Fruit fly (Drosophila melanogaster): ENCODE measurements around the gene CG14985.

The CG14985 gene

DNA sequence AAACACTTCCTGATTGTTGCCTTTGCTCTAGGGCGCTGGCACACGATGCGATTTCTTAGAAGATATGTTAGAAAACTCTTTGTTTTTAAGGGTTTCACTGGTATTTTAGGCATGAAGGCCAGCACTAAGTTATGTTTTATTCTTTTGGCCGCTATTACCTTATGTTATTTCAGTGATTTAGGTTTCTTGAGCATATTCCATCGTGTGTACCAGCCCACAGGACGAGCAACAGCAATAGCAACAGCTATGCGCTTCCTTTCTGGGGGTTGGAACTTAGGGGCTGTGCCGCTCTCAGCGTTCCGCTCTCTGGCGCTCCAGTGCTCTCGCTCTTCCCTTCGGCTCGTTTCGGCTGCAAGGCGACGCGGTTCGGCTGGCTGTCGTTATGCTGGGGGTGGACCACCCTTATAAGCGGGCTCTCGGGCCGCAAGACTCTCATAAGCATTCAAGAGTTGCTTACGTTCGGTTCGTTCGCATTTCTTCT lies 19.8 kb upstream of the CG14985 start, which contains the start of gene scrt (continued):
- no peak for TF ChIP-seq Bgb (GFP tag; IDR thresholded peaks at IDR 0.05; ENCODE audit: partially characterized antibody)
- no peak for TF ChIP-seq mam (GFP tag; optimal IDR thresholded peaks at IDR 0.05)
- TF ChIP-seq Gug (GFP tag; IDR thresholded peaks at IDR 0.05): no peak
- no peak for TF ChIP-seq gcm (GFP tag; optimal IDR thresholded peaks at IDR 0.05)
- peak; percentile 24 for TF ChIP-seq pros (GFP tag; optimal IDR thresholded peaks at IDR 0.05)
- no peak for TF ChIP-seq Ptx1 (GFP tag; IDR thresholded peaks at IDR 0.05)
- no peak for TF ChIP-seq CG2199 (GFP tag; IDR thresholded peaks at IDR 0.05)
- no peak for TF ChIP-seq CG7745 (tag; optimal IDR thresholded peaks at IDR 0.05)
- no peak for TF ChIP-seq CG4820 (GFP tag; optimal IDR thresholded peaks at IDR 0.05)
- no peak for TF ChIP-seq CG17912 (GFP tag; optimal IDR thresholded peaks at IDR 0.05)
- TF ChIP-seq CG14050 (GFP tag; IDR thresholded peaks at IDR 0.05): peak; percentile 18; the same call in 1 of the 3 replicates
- no peak for TF ChIP-seq NFAT (GFP tag; IDR thresholded peaks at IDR 0.05)
- TF ChIP-seq Doc2 (GFP tag; IDR thresholded peaks at IDR 0.05): no peak
- peak; percentile 35 for TF ChIP-seq Meics (GFP tag; optimal IDR thresholded peaks at IDR 0.05)
- TF ChIP-seq CG8089 (GFP tag; optimal IDR thresholded peaks at IDR 0.05): no peak
- TF ChIP-seq CG3838 (GFP tag; optimal IDR thresholded peaks at IDR 0.05): no peak
- TF ChIP-seq CG1603 (tag; optimal IDR thresholded peaks at IDR 0.05): peak; percentile 54
- no peak for TF ChIP-seq gt (GFP tag; IDR thresholded peaks at IDR 0.05)
- TF ChIP-seq Xrp1 (GFP tag; IDR thresholded peaks at IDR 0.05): peak; percentile 80; the same call in 1 of the 2 replicates
- peak in 1 of 2 experiments; percentile 50 for TF ChIP-seq tll (GFP tag; optimal IDR thresholded peaks at IDR 0.05)
- TF ChIP-seq Lhr (GFP tag; optimal IDR thresholded peaks at IDR 0.05): no peak
- no peak for TF ChIP-seq CG10274 (GFP tag; optimal IDR thresholded peaks at IDR 0.05)
- TF ChIP-seq Hey (tag; optimal IDR thresholded peaks at IDR 0.05): no peak
- TF ChIP-seq Pdp1 (GFP tag; optimal IDR thresholded peaks at IDR 0.05): no peak
- no peak for TF ChIP-seq NC2α (GFP tag; optimal IDR thresholded peaks at IDR 0.05)
- no peak for TF ChIP-seq MESR4 (GFP tag; optimal IDR thresholded peaks at IDR 0.05)
- TF ChIP-seq Ssrp (tag; optimal IDR thresholded peaks at IDR 0.05): peak; percentile 48
- TF ChIP-seq Asciz (GFP tag; optimal IDR thresholded peaks at IDR 0.05): no peak
- TF ChIP-seq CG8359 (GFP tag; optimal IDR thresholded peaks at IDR 0.05; ENCODE audit: borderline replicate concordance): no peak

DNA sequence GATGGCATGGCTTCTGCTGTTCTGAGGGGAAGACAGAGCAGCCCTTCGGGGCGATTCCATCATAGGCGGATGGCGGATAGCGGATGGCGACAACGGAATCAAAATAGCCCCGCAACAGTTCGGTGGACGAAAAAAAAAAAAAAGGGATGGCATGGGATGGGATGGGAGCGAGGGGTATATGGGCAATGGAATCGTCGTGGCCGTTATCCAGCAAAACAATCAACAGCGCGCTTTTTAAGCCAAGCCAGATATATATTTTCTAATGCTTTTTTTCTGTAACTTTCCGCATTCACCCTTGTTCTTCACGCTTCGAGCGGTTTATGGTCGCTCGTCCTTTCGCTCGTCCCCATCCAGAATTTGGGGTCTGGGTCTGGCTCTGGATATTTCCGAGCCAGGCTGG lies 7.7 kb upstream of the CG14985 start:
- peak; percentile 52 for TF ChIP-seq crol (GFP tag; IDR thresholded peaks at IDR 0.05)
- 0 out of 2 replicates have a peak, but pooled peaks have one; percentile 11 for TF ChIP-seq CG32532 (GFP tag; IDR thresholded peaks at IDR 0.05)
- no peak for TF ChIP-seq CG12299 (tag; optimal IDR thresholded peaks at IDR 0.05)
- TF ChIP-seq Side (GFP tag; optimal IDR thresholded peaks at IDR 0.05): no peak
- TF ChIP-seq Vsx1 (GFP tag; optimal IDR thresholded peaks at IDR 0.05): no peak
- peak; percentile 88 for TF ChIP-seq CG13894 (tag; optimal IDR thresholded peaks at IDR 0.05)
- no peak for TF ChIP-seq otp (GFP tag; IDR thresholded peaks at IDR 0.05)
- peak; percentile 83 for TF ChIP-seq scrt (GFP tag; optimal IDR thresholded peaks at IDR 0.05)
- TF ChIP-seq CG4424 (GFP tag; optimal IDR thresholded peaks at IDR 0.05): no peak
- no peak for TF ChIP-seq Deaf1 (tag; optimal IDR thresholded peaks at IDR 0.05)
- TF ChIP-seq CG2129 (GFP tag; IDR thresholded peaks at IDR 0.05; ENCODE audit: partially characterized antibody): no peak
- TF ChIP-seq sqz (GFP tag; optimal IDR thresholded peaks at IDR 0.05): peak; percentile 59
- TF ChIP-seq CG9215 (GFP tag; IDR thresholded peaks at IDR 0.05): no peak
- TF ChIP-seq CG1233 (GFP tag; optimal IDR thresholded peaks at IDR 0.05): no peak
- TF ChIP-seq Dref (GFP tag; IDR thresholded peaks at IDR 0.05): 0 out of 2 replicates have a peak, but pooled peaks have one; percentile 31

All from whole organism, embryonic.